Worm (Caenorhabditis elegans) whole organism, L2 larva: ENCODE results near the gene H03E18.2.

Source experiments
- alr-1 ChIP-seq: fragments of 150-350 bp; optimal IDR thresholded peaks from 2 replicates; lab custom pipeline; 2014; ENCODE audit warnings: missing biosample characterization, missing genetic modification characterization
- aly-2 ChIP-seq: fragments of 150-350 bp; optimal IDR thresholded peaks from 2 replicates; lab custom pipeline; 2014; ENCODE audit warnings: missing biosample characterization, missing genetic modification characterization
- ama-1 ChIP-seq: fragments of 150-350 bp; optimal IDR thresholded peaks from 2 replicates; lab custom pipeline; 2018; ENCODE audit warnings: inconsistent platforms
- blmp-1 ChIP-seq: sonication (generic microtip); optimal IDR thresholded peaks from 2 replicates; lab custom pipeline; 2017; ENCODE audit warnings: missing genetic modification characterization, mild to moderate bottlenecking, missing compliant biosample characterization, antibody characterized with exemption, moderate library complexity; ENCODE audit not compliant: insufficient read depth
- fos-1 ChIP-seq: fragments of 150-350 bp; optimal IDR thresholded peaks from 2 replicates; lab custom pipeline; 2014; ENCODE audit warnings: missing biosample characterization, missing genetic modification characterization
- lin-13 ChIP-seq: fragments of 150-350 bp; optimal IDR thresholded peaks from 2 replicates; lab custom pipeline; 2014; ENCODE audit warnings: missing biosample characterization, missing genetic modification reagents, missing genetic modification characterization
- lin-39 ChIP-seq: fragments of 150-350 bp; optimal IDR thresholded peaks from 2 replicates; lab custom pipeline; 2014; ENCODE audit warnings: missing biosample characterization, missing genetic modification reagents, missing genetic modification characterization
- mbf-1 ChIP-seq: sonication (generic microtip); optimal IDR thresholded peaks from 2 replicates; lab custom pipeline; 2017; ENCODE audit warnings: missing biosample characterization, missing genetic modification characterization
- nhr-10 ChIP-seq: sonication (generic microtip); optimal IDR thresholded peaks from 2 replicates; lab custom pipeline; 2017; ENCODE audit warnings: missing biosample characterization, missing genetic modification characterization
- nhr-12 ChIP-seq: fragments of 150-350 bp; optimal IDR thresholded peaks from 2 replicates; lab custom pipeline; 2014; ENCODE audit warnings: missing biosample characterization, missing genetic modification characterization
- nhr-129 ChIP-seq: fragments of 150-350 bp; optimal IDR thresholded peaks from 2 replicates; lab custom pipeline; 2014; ENCODE audit warnings: missing biosample characterization, missing genetic modification characterization
- nhr-23 ChIP-seq: fragments of 150-350 bp; optimal IDR thresholded peaks from 2 replicates; lab custom pipeline; 2014; ENCODE audit warnings: missing biosample characterization, missing genetic modification reagents, missing genetic modification characterization
- nhr-237 ChIP-seq: fragments of 150-350 bp; optimal IDR thresholded peaks from 2 replicates; lab custom pipeline; 2014; ENCODE audit warnings: missing biosample characterization, missing genetic modification characterization
- zag-1 ChIP-seq: fragments of 150-350 bp; optimal IDR thresholded peaks from 2 replicates; lab custom pipeline; 2014; ENCODE audit warnings: missing biosample characterization, missing genetic modification characterization

ce11 chrX:8489886-8490285, 30.4 kb downstream of the H03E18.2 start:
- TF ChIP-seq nhr-237 (no peak), lin-13 (GFP tag; lab: Kevin White, UChicago) (no peak), alr-1 (tag; lab: Kevin White, UChicago) (no peak), nhr-12 (no peak), mbf-1 (tag; lab: Kevin White, UChicago) (no peak), blmp-1 (tag; lab: Kevin White, UChicago) (no peak), nhr-129 (tag; lab: Kevin White, UChicago) (no peak), aly-2 (tag; lab: Kevin White, UChicago) (no peak), nhr-10 (tag; lab: Kevin White, UChicago) (no peak), fos-1 (no peak), zag-1 (no peak), lin-39 (tag; lab: Kevin White, UChicago) (no peak), ama-1 (lab: Kevin White, UChicago) (no peak), nhr-23 (tag; lab: Kevin White, UChicago) (no peak)
